Worm (Caenorhabditis elegans): ENCODE results near the gene F02E11.2.

- TF ChIP-seq ceh-100 (GFP tag; IDR thresholded peaks at IDR 0.05), result no peak
- no peak for TF ChIP-seq sptf-2 (GFP tag; optimal IDR thresholded peaks at IDR 0.05)
Observed at ce11 chrII:3270598-3270997, 8.0 kb downstream of the F02E11.2 start.
